Fruit fly (Drosophila melanogaster): ENCODE results near the gene Dref.

Dref gene

DNA sequence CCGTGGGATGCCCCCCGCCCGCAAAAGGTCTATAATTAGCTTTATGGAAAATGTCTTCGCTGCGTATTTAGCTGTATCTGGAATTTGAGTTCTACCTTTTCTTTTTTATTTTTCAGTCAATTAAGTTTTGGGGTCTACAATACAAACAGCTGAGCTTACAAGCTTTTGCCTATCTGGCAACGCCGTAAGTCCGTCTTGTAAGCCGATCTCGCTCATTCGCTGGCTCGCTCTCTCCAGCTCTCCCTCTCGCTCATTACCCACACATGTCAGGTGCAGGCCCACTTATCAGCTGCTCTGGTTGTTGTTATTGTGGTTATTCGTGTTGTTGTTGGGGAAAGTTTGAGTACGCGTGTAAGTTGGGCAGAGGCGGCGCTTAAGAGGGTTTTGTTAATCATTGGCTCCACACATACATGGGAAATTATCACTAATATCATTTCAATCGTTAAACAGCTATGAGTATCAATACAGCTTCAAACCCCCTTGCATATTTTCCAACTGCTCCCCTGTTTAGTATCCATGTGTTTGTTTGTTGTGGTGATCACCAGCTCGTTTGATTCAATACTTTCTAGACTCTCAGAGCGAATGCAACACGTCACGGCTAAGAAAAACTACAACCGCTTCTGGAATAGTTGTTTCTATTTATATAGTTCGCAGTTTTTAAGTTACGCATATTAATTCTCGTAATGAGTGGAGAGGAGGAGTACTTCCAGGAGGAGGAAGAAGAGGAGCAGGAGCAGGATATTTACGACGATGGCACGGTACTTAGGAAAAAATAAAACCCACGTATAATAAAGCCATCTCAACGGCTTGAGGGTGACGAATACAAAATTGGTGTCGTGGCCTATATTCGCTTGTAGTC is 43.0 kb upstream of the Dref start (continued):
- TF ChIP-seq pita (GFP tag; optimal IDR thresholded peaks at IDR 0.05) (no peak), bigmax (GFP tag; optimal IDR thresholded peaks at IDR 0.05) (peak; percentile 73), D (optimal IDR thresholded peaks at IDR 0.05) (no peak), D (GFP tag; optimal IDR thresholded peaks at IDR 0.05) (peak; percentile 92), CG30431 (GFP tag; optimal IDR thresholded peaks at IDR 0.05) (peak; percentile 96), Meics (GFP tag; optimal IDR thresholded peaks at IDR 0.05) (peak; percentile 97), sqz (GFP tag; optimal IDR thresholded peaks at IDR 0.05) (peak; percentile 88), CG31365 (tag; optimal IDR thresholded peaks at IDR 0.05) (peak; percentile 90), MESR4 (GFP tag; optimal IDR thresholded peaks at IDR 0.05) (peak; percentile 56), CG9215 (GFP tag; IDR thresholded peaks at IDR 0.05) (peak; percentile 94), Vsx1 (GFP tag; optimal IDR thresholded peaks at IDR 0.05) (peak; percentile 82), lilli (GFP tag; optimal IDR thresholded peaks at IDR 0.05) (peak; percentile 99), gem (tag; optimal IDR thresholded peaks at IDR 0.05) (peak; percentile 97), pho (GFP tag; optimal IDR thresholded peaks at IDR 0.05) (peak; percentile 98), salm (tag; optimal IDR thresholded peaks at IDR 0.05) (peak; percentile 89), seq (GFP tag; IDR thresholded peaks at IDR 0.05) (peak; percentile 94), dmrt99B (tag; optimal IDR thresholded peaks at IDR 0.05) (peak; percentile 96), Poxn (GFP tag; IDR thresholded peaks at IDR 0.05) (peak; percentile 90), CG17612 (GFP tag; IDR thresholded peaks at IDR 0.05) (peak; percentile 95), CG1233 (GFP tag; optimal IDR thresholded peaks at IDR 0.05) (peak; percentile 95), CG10209 (GFP tag; optimal IDR thresholded peaks at IDR 0.05) (peak; percentile 96), Fer3 (tag; optimal IDR thresholded peaks at IDR 0.05) (peak; percentile 97), hbn (GFP tag; IDR thresholded peaks at IDR 0.05; ENCODE audit: partially characterized antibody) (no peak; the same call in 1 of the 2 replicates), Lpt (GFP tag; optimal IDR thresholded peaks at IDR 0.05) (no peak), Atf-2 (GFP tag; optimal IDR thresholded peaks at IDR 0.05) (peak; percentile 97), CG3065 (GFP tag; optimal IDR thresholded peaks at IDR 0.05) (peak; percentile 94), danr (GFP tag; IDR thresholded peaks at IDR 0.05) (peak; percentile 94), CG15073 (GFP tag; optimal IDR thresholded peaks at IDR 0.05) (peak; percentile 62), twi (tag; optimal IDR thresholded peaks at IDR 0.05) (peak; percentile 92), CG8765 (GFP tag; IDR thresholded peaks at IDR 0.05) (peak; percentile 96), CG34422 (GFP tag; IDR thresholded peaks at IDR 0.05) (peak; percentile 99), CG13287 (GFP tag; IDR thresholded peaks at IDR 0.05; ENCODE audit: partially characterized antibody) (peak; percentile 27; the same call in 1 of the 2 replicates), NfI (GFP tag; optimal IDR thresholded peaks at IDR 0.05) (peak; percentile 97), CG12071 (GFP tag; optimal IDR thresholded peaks at IDR 0.05) (peak; percentile 97), her (GFP tag; optimal IDR thresholded peaks at IDR 0.05) (peak; percentile 97), NK7.1 (GFP tag; optimal IDR thresholded peaks at IDR 0.05) (peak; percentile 95), CG3281 (GFP tag; optimal IDR thresholded peaks at IDR 0.05) (peak; percentile 95), sob (GFP tag; IDR thresholded peaks at IDR 0.05) (peak; percentile 98), tin (GFP tag; optimal IDR thresholded peaks at IDR 0.05) (peak; percentile 97), lov (optimal IDR thresholded peaks at IDR 0.05) (no peak), lov (GFP tag; IDR thresholded peaks at IDR 0.05) (peak; percentile 92), CG18764 (GFP tag; optimal IDR thresholded peaks at IDR 0.05) (peak; percentile 95), pnt (GFP tag; optimal IDR thresholded peaks at IDR 0.05) (peak; percentile 98), CG6765 (GFP tag; optimal IDR thresholded peaks at IDR 0.05) (peak; percentile 92), CG4730 (GFP tag; IDR thresholded peaks at IDR 0.05) (peak; percentile 96), eve (GFP tag; optimal IDR thresholded peaks at IDR 0.05) (peak in 1 of 2 experiments; percentile 96), br (optimal IDR thresholded peaks at IDR 0.05) (no peak), CHES-1-like (GFP tag; optimal IDR thresholded peaks at IDR 0.05) (peak; percentile 98), Optix (GFP tag; IDR thresholded peaks at IDR 0.05) (peak; percentile 97), HLH3B (GFP tag; IDR thresholded peaks at IDR 0.05) (peak; percentile 97)

Measured in whole organism, embryonic.